Worm (Caenorhabditis elegans) whole organism, L2 larva: ENCODE results near the gene pola-1.

Experiments
- R02D3.7 ChIP-seq: fragments of 150-350 bp; optimal IDR thresholded peaks from 2 replicates; lab custom pipeline; 2014; ENCODE audit warnings: missing biosample characterization, missing genetic modification characterization
- Y55F3AM.14 ChIP-seq: fragments of 200-800 bp; sonication (Bioruptor generic); optimal IDR thresholded peaks from 2 replicates; lab custom pipeline; 2018; ENCODE audit warnings: mild to moderate bottlenecking, missing genetic modification characterization, missing compliant biosample characterization
- ZK546.5 ChIP-seq: sonication (generic microtip); optimal IDR thresholded peaks from 2 replicates; lab custom pipeline; 2017; ENCODE audit warnings: missing biosample characterization, missing genetic modification characterization
- aly-2 ChIP-seq: fragments of 150-350 bp; optimal IDR thresholded peaks from 2 replicates; lab custom pipeline; 2014; ENCODE audit warnings: missing biosample characterization, missing genetic modification characterization
- ama-1 ChIP-seq: fragments of 150-350 bp; optimal IDR thresholded peaks from 2 replicates; lab custom pipeline; 2018; ENCODE audit warnings: inconsistent platforms
- blmp-1 ChIP-seq: sonication (generic microtip); optimal IDR thresholded peaks from 2 replicates; lab custom pipeline; 2017; ENCODE audit warnings: missing genetic modification characterization, mild to moderate bottlenecking, missing compliant biosample characterization, antibody characterized with exemption, moderate library complexity; ENCODE audit not compliant: insufficient read depth
- ceh-82 ChIP-seq: fragments of 150-350 bp; optimal IDR thresholded peaks from 2 replicates; lab custom pipeline; 2014; ENCODE audit warnings: missing biosample characterization, missing genetic modification characterization
- crh-2 ChIP-seq: sonication (generic microtip); optimal IDR thresholded peaks from 2 replicates; lab custom pipeline; 2017; ENCODE audit warnings: missing biosample characterization, missing genetic modification characterization
- dmd-4 ChIP-seq: sonication (generic microtip); optimal IDR thresholded peaks from 2 replicates; lab custom pipeline; 2017; ENCODE audit warnings: missing biosample characterization, missing genetic modification characterization
- egl-27 ChIP-seq: sonication (generic microtip); optimal IDR thresholded peaks from 3 replicates; lab custom pipeline; 2017; ENCODE audit warnings: missing biosample characterization, missing genetic modification reagents, missing genetic modification characterization
- gmeb-1 ChIP-seq: fragments of 150-350 bp; optimal IDR thresholded peaks from 2 replicates; lab custom pipeline; 2014; ENCODE audit warnings: missing biosample characterization, missing genetic modification characterization
- lin-11 ChIP-seq: fragments of 150-350 bp; sonication (generic microtip); optimal IDR thresholded peaks from 2 replicates; lab custom pipeline; 2014; ENCODE audit warnings: missing biosample characterization, missing genetic modification characterization, inconsistent platforms, mixed read lengths
- lin-39 ChIP-seq: fragments of 150-350 bp; optimal IDR thresholded peaks from 2 replicates; lab custom pipeline; 2014; ENCODE audit warnings: missing biosample characterization, missing genetic modification reagents, missing genetic modification characterization
- lsy-2 ChIP-seq, 2 experiments: fragments of 150-350 bp in 1 of 2; sonication (generic microtip) in 1 of 2; optimal IDR thresholded peaks; 2 replicates each; lab custom pipeline; 2014 to 2017; ENCODE audit warnings: missing biosample characterization in 2 of 2, missing genetic modification characterization in 2 of 2
- mab-5 ChIP-seq: fragments of 150-350 bp; optimal IDR thresholded peaks from 2 replicates; lab custom pipeline; 2014; ENCODE audit warnings: missing biosample characterization, missing genetic modification characterization
- mbf-1 ChIP-seq: sonication (generic microtip); optimal IDR thresholded peaks from 2 replicates; lab custom pipeline; 2017; ENCODE audit warnings: missing biosample characterization, missing genetic modification characterization
- nhr-10 ChIP-seq: sonication (generic microtip); optimal IDR thresholded peaks from 2 replicates; lab custom pipeline; 2017; ENCODE audit warnings: missing biosample characterization, missing genetic modification characterization
- nhr-11 ChIP-seq: fragments of 150-350 bp; optimal IDR thresholded peaks from 2 replicates; lab custom pipeline; 2014; ENCODE audit warnings: missing biosample characterization, missing genetic modification characterization
- nhr-21 ChIP-seq: fragments of 150-350 bp; optimal IDR thresholded peaks from 2 replicates; lab custom pipeline; 2014; ENCODE audit warnings: missing biosample characterization, missing genetic modification characterization
- nhr-23 ChIP-seq: fragments of 150-350 bp; optimal IDR thresholded peaks from 2 replicates; lab custom pipeline; 2014; ENCODE audit warnings: missing biosample characterization, missing genetic modification reagents, missing genetic modification characterization
- nhr-237 ChIP-seq: fragments of 150-350 bp; optimal IDR thresholded peaks from 2 replicates; lab custom pipeline; 2014; ENCODE audit warnings: missing biosample characterization, missing genetic modification characterization
- nhr-25 ChIP-seq: fragments of 150-350 bp; sonication (generic microtip); optimal IDR thresholded peaks from 3 replicates; lab custom pipeline; 2014; ENCODE audit warnings: missing biosample characterization, missing genetic modification characterization
- nhr-6 ChIP-seq: fragments of 150-350 bp; optimal IDR thresholded peaks from 2 replicates; lab custom pipeline; 2014; ENCODE audit warnings: missing biosample characterization, missing genetic modification characterization
- peb-1 ChIP-seq: fragments of 150-350 bp; optimal IDR thresholded peaks from 2 replicates; lab custom pipeline; 2014; ENCODE audit warnings: missing biosample characterization, missing genetic modification characterization
- sma-3 ChIP-seq: sonication (generic microtip); optimal IDR thresholded peaks from 2 replicates; lab custom pipeline; 2016; ENCODE audit warnings: missing genetic modification reagents, missing genetic modification characterization, missing compliant biosample characterization
- snpc-4 ChIP-seq: fragments of 150-350 bp; optimal IDR thresholded peaks from 2 replicates; lab custom pipeline; 2014; ENCODE audit warnings: missing biosample characterization, missing genetic modification characterization
- unc-39 ChIP-seq: fragments of 150-350 bp; optimal IDR thresholded peaks from 2 replicates; lab custom pipeline; 2014; ENCODE audit warnings: missing biosample characterization, missing genetic modification characterization
- unc-55 ChIP-seq: fragments of 150-350 bp; sonication (generic microtip); optimal IDR thresholded peaks from 3 replicates; lab custom pipeline; 2014; ENCODE audit warnings: missing biosample characterization, missing genetic modification reagents, missing genetic modification characterization
- unc-62 ChIP-seq: fragments of 150-350 bp; optimal IDR thresholded peaks from 2 replicates; lab custom pipeline; 2014; ENCODE audit warnings: missing biosample characterization, missing genetic modification reagents, missing genetic modification characterization
- ztf-1 ChIP-seq: fragments of 200-800 bp; sonication (Bioruptor generic); conservative IDR thresholded peaks from 2 replicates; pipeline ENCODE4 v1.3.6; 2022; ENCODE audit warnings: missing genetic modification characterization, missing compliant biosample characterization
- ztf-11 ChIP-seq: sonication (generic microtip); optimal IDR thresholded peaks from 2 replicates; lab custom pipeline; 2017; ENCODE audit warnings: missing biosample characterization, missing genetic modification characterization
- ztf-4 ChIP-seq: fragments of 150-350 bp; optimal IDR thresholded peaks from 2 replicates; lab custom pipeline; 2014; ENCODE audit warnings: missing biosample characterization, missing genetic modification characterization

Gene pola-1

DNA sequence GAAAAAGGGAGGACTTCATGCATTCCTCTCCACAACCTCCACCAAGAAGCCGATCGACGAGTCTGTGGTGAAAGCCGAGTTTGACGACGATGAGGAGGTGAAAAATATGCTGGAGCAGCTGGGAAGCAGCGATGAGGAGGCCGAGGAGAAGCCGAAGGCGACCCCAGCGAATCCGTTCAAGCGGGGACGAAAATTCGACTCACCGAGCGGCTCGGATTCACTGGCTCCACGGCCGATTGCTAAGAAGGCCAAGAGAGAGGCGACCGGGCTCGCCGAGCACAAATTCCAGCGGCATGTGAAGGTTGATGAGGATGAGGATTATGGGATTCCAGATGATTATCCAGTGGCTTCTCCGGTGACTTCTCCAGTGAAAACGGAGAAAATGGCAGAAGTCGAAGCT, 660 bp downstream of the pola-1 start:
- TF ChIP-seq R02D3.7 (tag; lab: Kevin White, UChicago) (no peak), ceh-82 (tag; lab: Kevin White, UChicago) (no peak), ama-1 (lab: Kevin White, UChicago) (no peak), blmp-1 (tag; lab: Kevin White, UChicago) (no peak), peb-1 (tag; lab: Kevin White, UChicago) (no peak)

DNA sequence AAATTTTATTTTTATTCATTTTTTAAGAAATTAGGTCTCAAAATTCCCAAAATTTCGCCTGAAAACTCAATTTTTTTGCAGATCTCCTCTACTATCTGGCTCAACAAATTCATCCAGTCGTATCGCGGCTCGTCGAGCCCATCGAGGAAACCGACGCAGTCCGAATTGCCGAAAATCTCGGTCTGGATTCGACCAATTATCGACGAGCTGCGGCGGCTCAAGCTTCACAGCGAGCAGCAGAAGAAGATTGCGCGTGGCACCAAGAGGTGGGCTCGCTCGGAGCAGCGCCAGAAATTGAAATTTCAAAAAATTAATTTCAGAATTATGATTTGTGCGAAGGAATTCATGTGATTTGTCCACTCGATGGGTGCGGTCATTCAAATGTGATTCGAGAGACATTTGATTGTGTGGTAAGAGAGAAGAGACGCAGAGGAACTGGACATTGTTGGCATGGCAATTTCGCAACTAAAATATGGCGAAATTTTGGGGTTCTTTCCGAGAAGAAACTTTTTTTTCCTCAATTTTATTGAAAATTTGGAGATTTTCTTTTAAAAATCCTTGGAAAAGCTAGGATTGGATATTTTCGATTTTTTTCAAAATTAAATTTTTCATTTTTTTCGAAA, 7.1 kb downstream of the pola-1 start:
- TF ChIP-seq nhr-11 (no peak), lin-39 (tag; lab: Kevin White, UChicago) (no peak), blmp-1 (tag; lab: Kevin White, UChicago) (no peak), egl-27 (tag; lab: Kevin White, UChicago) (no peak), snpc-4 (tag; lab: Kevin White, UChicago) (no peak), unc-39 (no peak), nhr-21 (tag; lab: Kevin White, UChicago) (no peak), unc-62 (GFP tag; lab: Kevin White, UChicago) (no peak), lsy-2 (tag; optimal IDR thresholded peaks at IDR 0.05; lab: Kevin White, UChicago) (no peak), gmeb-1 (tag; lab: Kevin White, UChicago) (no peak), ztf-1 (GFP tag; lab: Robert Waterston, UW) (no peak), ZK546.5 (tag; lab: Kevin White, UChicago) (no peak), ztf-11 (tag; lab: Kevin White, UChicago) (no peak), sma-3 (GFP tag; lab: Kevin White, UChicago) (no peak), mab-5 (tag; lab: Kevin White, UChicago) (no peak), crh-2 (tag; lab: Kevin White, UChicago) (no peak), nhr-25 (tag; lab: Kevin White, UChicago) (no peak), nhr-10 (no peak), Y55F3AM.14 (GFP tag; lab: Kevin White, UChicago) (no peak), R02D3.7 (tag; lab: Kevin White, UChicago) (no peak)
- TF ChIP-seq, all 48 proteins: peak for 0

DNA sequence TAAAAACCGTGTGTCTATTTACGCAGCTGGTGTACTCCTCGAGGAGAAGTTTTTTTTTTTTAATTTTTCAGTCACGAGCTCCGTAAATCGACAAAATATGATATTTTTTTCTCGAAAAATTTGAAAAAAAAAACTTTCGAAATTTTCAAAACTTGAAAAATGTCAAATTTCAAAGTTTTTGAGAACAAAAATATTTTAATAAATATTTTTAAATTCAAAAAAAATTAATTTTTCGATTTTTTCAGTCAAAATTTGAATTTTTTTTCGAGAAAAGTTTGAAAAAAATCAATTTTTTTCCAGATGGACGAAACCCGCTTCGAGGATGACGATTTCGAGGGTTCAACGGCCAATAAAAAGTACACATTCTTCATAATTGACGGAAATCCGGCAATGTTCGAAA, 12.3 kb downstream of the pola-1 start, which contains the start of gene cku-70:
cku-70 (plus strand) TSS at position 301 of the 400 bp plus-strand sequence.
- TF ChIP-seq ZK546.5 (tag; lab: Kevin White, UChicago), result no peak
- TF ChIP-seq dmd-4, result no peak
- no peak for TF ChIP-seq ama-1 (lab: Kevin White, UChicago)
- TF ChIP-seq aly-2 (tag; lab: Kevin White, UChicago), result no peak
- TF ChIP-seq ztf-4 (tag; lab: Kevin White, UChicago), result no peak
- no peak for TF ChIP-seq ztf-1 (GFP tag; lab: Robert Waterston, UW)
- TF ChIP-seq nhr-10, result no peak
- no peak for TF ChIP-seq snpc-4 (tag; lab: Kevin White, UChicago)
- TF ChIP-seq nhr-237 (tag; lab: Kevin White, UChicago), result no peak
- TF ChIP-seq mbf-1 (tag; lab: Kevin White, UChicago), result no peak

DNA sequence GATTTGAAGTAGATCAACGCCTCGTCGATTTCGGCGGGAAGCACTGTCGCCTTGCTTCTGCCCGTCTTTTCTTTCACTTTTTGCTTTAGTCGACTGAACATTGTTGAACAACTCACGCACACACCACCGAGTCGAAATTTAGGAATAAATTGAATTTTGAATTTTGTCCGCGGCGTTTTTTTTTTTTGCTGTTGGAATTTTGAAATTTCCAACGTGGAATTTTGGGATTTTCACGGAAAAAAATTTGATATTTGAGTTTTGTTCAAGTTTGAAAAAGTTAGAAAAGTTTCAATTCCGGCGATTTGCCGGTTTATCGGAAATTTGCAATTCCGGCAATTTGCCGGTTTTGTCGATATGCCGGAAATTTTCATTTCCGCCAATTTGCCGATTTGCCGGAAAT, 14.9 kb downstream of the pola-1 start, which contains the start of gene Y47D3A.31:
Y47D3A.31 (minus strand) TSS at position 101 of the 400 bp plus-strand sequence.
- TF ChIP-seq nhr-25 (tag; lab: Kevin White, UChicago) (no peak), mab-5 (tag; lab: Kevin White, UChicago) (no peak), ama-1 (lab: Kevin White, UChicago) (no peak), nhr-10 (no peak), unc-55 (GFP tag; lab: Kevin White, UChicago) (no peak), lin-11 (no peak)

DNA sequence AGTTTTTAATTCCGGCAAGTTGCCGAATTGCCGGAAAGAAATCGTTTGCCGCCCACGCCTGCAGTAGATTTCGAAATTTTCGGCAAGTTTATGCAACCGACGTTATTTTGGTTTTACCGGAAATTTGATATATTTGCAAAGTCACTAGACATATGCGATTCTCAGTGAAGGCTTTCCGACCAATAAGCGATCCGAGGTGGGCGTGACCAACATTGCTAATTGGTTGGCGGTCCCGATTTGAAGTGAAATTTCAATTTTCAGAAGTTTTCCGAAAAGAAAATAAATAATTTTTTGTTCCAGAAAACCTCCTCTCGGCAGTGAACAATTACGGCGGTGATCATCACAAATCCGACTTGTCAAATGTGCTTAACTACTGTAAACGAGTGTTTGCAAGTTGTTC, 15.7 kb downstream of the pola-1 start:
- TF ChIP-seq nhr-10 (no peak), ceh-82 (tag; lab: Kevin White, UChicago) (no peak)
- TF ChIP-seq, all 48 proteins: peak for 0

DNA sequence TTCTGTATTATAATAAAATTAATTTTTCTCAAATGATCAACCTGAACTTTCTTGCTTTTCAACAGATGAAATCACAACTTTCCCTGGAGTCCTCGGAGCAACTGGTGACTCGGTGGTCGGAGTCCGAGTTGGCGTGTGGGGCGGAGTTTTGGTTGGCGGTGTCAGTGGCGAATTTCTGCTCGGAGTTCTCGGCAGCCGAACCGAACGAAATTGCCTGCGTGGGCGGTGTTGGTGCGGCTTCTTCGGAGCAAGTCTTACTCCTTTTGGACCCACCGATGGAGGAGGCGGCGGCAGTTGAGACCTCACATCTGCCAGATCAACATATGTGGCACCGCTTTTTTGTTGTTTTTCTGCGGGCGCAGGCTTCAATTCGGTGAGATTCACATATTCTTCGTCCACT, 27.4 kb downstream of the pola-1 start:
- TF ChIP-seq peb-1 (tag; lab: Kevin White, UChicago) (no peak), nhr-6 (tag; lab: Kevin White, UChicago) (no peak), nhr-23 (tag; lab: Kevin White, UChicago) (no peak), lin-11 (no peak), ceh-82 (tag; lab: Kevin White, UChicago) (no peak), aly-2 (tag; lab: Kevin White, UChicago) (no peak)
